Worm (Caenorhabditis elegans) whole organism, L4 larva: Measurements from ENCODE around the gene mlt-10.

ENCODE experiments used
- F10B5.3 ChIP-seq: sonication (generic microtip); optimal IDR thresholded peaks from 2 replicates; lab custom pipeline; 2016; ENCODE audit warnings: mild to moderate bottlenecking, missing genetic modification characterization, missing compliant biosample characterization
- F49E8.2 ChIP-seq: sonication (generic microtip); optimal IDR thresholded peaks from 2 replicates; lab custom pipeline; 2016; ENCODE audit warnings: missing compliant biosample characterization, mild to moderate bottlenecking, missing genetic modification characterization, borderline replicate concordance
- T26A8.4 ChIP-seq: fragments of 200-800 bp; sonication (Bioruptor generic); IDR thresholded peaks from 2 replicates; pipeline ENCODE4 v1.3.6; 2022; ENCODE audit warnings: missing genetic modification characterization, missing compliant biosample characterization
- Y105C5A.15 ChIP-seq: fragments of 200-800 bp; sonication (Bioruptor generic); IDR thresholded peaks from 2 replicates; pipeline ENCODE4 v1.3.6; 2022; ENCODE audit warnings: missing genetic modification characterization, missing compliant biosample characterization
- Y48G9A.11 ChIP-seq: fragments of 200-800 bp; sonication (Bioruptor generic); IDR thresholded peaks from 2 replicates; pipeline ENCODE4 v1.3.6; 2022; ENCODE audit warnings: missing genetic modification reagents, missing genetic modification characterization, missing compliant biosample characterization
- aha-1 ChIP-seq: fragments of 150-350 bp; peaks from one replicate; lab custom pipeline; 2014; ENCODE audit warnings: missing biosample characterization, missing genetic modification characterization
- ceh-44 ChIP-seq: fragments of 200-800 bp; sonication (Bioruptor generic); IDR thresholded peaks from 2 replicates; pipeline ENCODE4 v1.3.6; 2022; ENCODE audit warnings: missing genetic modification reagents, missing genetic modification characterization, missing compliant biosample characterization
- ctbp-1 ChIP-seq: fragments of 200-800 bp; sonication (Bioruptor generic); IDR thresholded peaks from 2 replicates; pipeline ENCODE4 v1.3.6; 2022; ENCODE audit warnings: missing genetic modification reagents, missing genetic modification characterization, missing compliant biosample characterization
- daf-12 ChIP-seq: fragments of 150-350 bp; optimal IDR thresholded peaks from 2 replicates; lab custom pipeline; 2014; ENCODE audit warnings: missing biosample characterization, missing genetic modification reagents, missing genetic modification characterization
- daf-16 ChIP-seq, 3 experiments: sonication (generic microtip); optimal IDR thresholded peaks; 2 replicates each; lab custom pipeline; 2016 to 2017; ENCODE audit warnings: missing genetic modification characterization in 3 of 3, missing genetic modification reagents in 3 of 3, mild to moderate bottlenecking in 2 of 3, missing compliant biosample characterization in 2 of 3, missing biosample characterization in 1 of 3, moderate library complexity in 1 of 3
- dmd-8 ChIP-seq: fragments of 200-800 bp; sonication (Bioruptor generic); IDR thresholded peaks from 2 replicates; pipeline ENCODE4 v1.3.6; 2022; ENCODE audit warnings: missing genetic modification characterization, missing compliant biosample characterization
- dmd-9 ChIP-seq: fragments of 200-800 bp; sonication (Bioruptor generic); IDR thresholded peaks from 2 replicates; pipeline ENCODE4 v1.3.6; 2022; ENCODE audit warnings: missing genetic modification reagents, missing genetic modification characterization, missing compliant biosample characterization
- dpl-1 ChIP-seq: fragments of 150-350 bp; optimal IDR thresholded peaks from 2 replicates; lab custom pipeline; 2014; ENCODE audit warnings: missing biosample characterization, missing genetic modification reagents, missing genetic modification characterization
- duxl-1 ChIP-seq: sonication (generic microtip); optimal IDR thresholded peaks from 2 replicates; lab custom pipeline; 2016; ENCODE audit warnings: mild to moderate bottlenecking, missing genetic modification characterization, moderate library complexity, missing compliant biosample characterization; ENCODE audit not compliant: poor library complexity
- gei-8 ChIP-seq: fragments of 200-800 bp; sonication (Bioruptor generic); optimal IDR thresholded peaks from 2 replicates; lab custom pipeline; 2018; ENCODE audit warnings: mild to moderate bottlenecking, missing genetic modification characterization, missing compliant biosample characterization
- hmg-1.1 ChIP-seq: fragments of 200-800 bp; sonication (Bioruptor generic); IDR thresholded peaks from 2 replicates; pipeline ENCODE4 v1.3.6; 2022; ENCODE audit warnings: missing genetic modification reagents, missing genetic modification characterization, missing compliant biosample characterization
- lin-1 ChIP-seq: fragments of 200-800 bp; sonication (Bioruptor generic); IDR thresholded peaks from 2 replicates; pipeline ENCODE4 v1.3.6; 2022; ENCODE audit warnings: missing genetic modification reagents, missing genetic modification characterization, missing compliant biosample characterization
- lin-38 ChIP-seq: fragments of 200-800 bp; sonication (Bioruptor generic); IDR thresholded peaks from 2 replicates; pipeline ENCODE4 v1.3.6; 2022; ENCODE audit warnings: missing genetic modification reagents, missing genetic modification characterization, missing compliant biosample characterization
- mdl-1 ChIP-seq, 2 experiments: fragments of 150-350 bp in 1 of 2; sonication (generic microtip) in 1 of 2; optimal IDR thresholded peaks; 2 replicates each; lab custom pipeline; 2014 to 2017; ENCODE audit warnings: missing biosample characterization in 2 of 2, missing genetic modification characterization in 2 of 2
- mes-2 ChIP-seq: sonication (generic microtip); optimal IDR thresholded peaks from 2 replicates; lab custom pipeline; 2016; ENCODE audit warnings: missing genotype, mild to moderate bottlenecking, missing genetic modification characterization, missing compliant biosample characterization; ENCODE audit not compliant: poor library complexity, severe bottlenecking
- nhr-10 ChIP-seq: fragments of 150-350 bp; optimal IDR thresholded peaks from 2 replicates; lab custom pipeline; 2014; ENCODE audit warnings: missing biosample characterization, missing genetic modification characterization
- nhr-11 ChIP-seq: fragments of 150-350 bp; optimal IDR thresholded peaks from 2 replicates; lab custom pipeline; 2014; ENCODE audit warnings: missing biosample characterization, missing genetic modification characterization
- nhr-111 ChIP-seq: fragments of 200-800 bp; sonication (Bioruptor generic); optimal IDR thresholded peaks from 2 replicates; lab custom pipeline; 2018; ENCODE audit warnings: mild to moderate bottlenecking, missing genetic modification characterization, missing compliant biosample characterization
- nhr-6 ChIP-seq: fragments of 150-350 bp; optimal IDR thresholded peaks from 2 replicates; lab custom pipeline; 2014; ENCODE audit warnings: missing biosample characterization, missing genetic modification characterization
- sdz-12 ChIP-seq: fragments of 200-800 bp; sonication (Bioruptor generic); optimal IDR thresholded peaks from 2 replicates; lab custom pipeline; 2018; ENCODE audit warnings: mild to moderate bottlenecking, missing genetic modification characterization, missing compliant biosample characterization
- set-16 ChIP-seq: fragments of 200-800 bp; sonication (Bioruptor generic); IDR thresholded peaks from 2 replicates; pipeline ENCODE4 v1.3.6; 2022; ENCODE audit warnings: missing genetic modification reagents, missing genetic modification characterization, missing compliant biosample characterization
- skn-1 ChIP-seq: fragments of 150-350 bp; optimal IDR thresholded peaks from 2 replicates; lab custom pipeline; 2014; ENCODE audit warnings: missing biosample characterization, missing genetic modification characterization
- snpc-1.2 ChIP-seq: fragments of 200-800 bp; sonication (Bioruptor generic); IDR thresholded peaks from 2 replicates; pipeline ENCODE4 v1.3.6; 2022; ENCODE audit warnings: missing genetic modification reagents, missing genetic modification characterization, missing compliant biosample characterization
- spr-3 ChIP-seq: fragments of 200-800 bp; sonication (Bioruptor generic); optimal IDR thresholded peaks from 2 replicates; lab custom pipeline; 2018; ENCODE audit warnings: mild to moderate bottlenecking, missing genetic modification characterization, missing compliant biosample characterization
- unc-62 ChIP-seq, 3 experiments: fragments of 150-350 bp in 1 of 3; sonication (generic microtip); optimal IDR thresholded peaks in 2 of 3; peaks in 1 of 3; 1 replicate in 1 of 3; 2 replicates in 2 of 3; lab custom pipeline; 2014 to 2017; ENCODE audit warnings: missing biosample characterization in 3 of 3, missing genetic modification characterization in 3 of 3, missing genetic modification reagents in 3 of 3, missing genotype in 1 of 3
- vab-7 ChIP-seq: fragments of 200-800 bp; sonication (Bioruptor generic); IDR thresholded peaks from 2 replicates; pipeline ENCODE4 v1.3.6; 2022; ENCODE audit warnings: missing genetic modification reagents, missing genetic modification characterization, missing compliant biosample characterization
- ztf-7 ChIP-seq: fragments of 150-350 bp; optimal IDR thresholded peaks from 2 replicates; lab custom pipeline; 2014; ENCODE audit warnings: missing biosample characterization, missing genetic modification characterization

The mlt-10 gene

DNA sequence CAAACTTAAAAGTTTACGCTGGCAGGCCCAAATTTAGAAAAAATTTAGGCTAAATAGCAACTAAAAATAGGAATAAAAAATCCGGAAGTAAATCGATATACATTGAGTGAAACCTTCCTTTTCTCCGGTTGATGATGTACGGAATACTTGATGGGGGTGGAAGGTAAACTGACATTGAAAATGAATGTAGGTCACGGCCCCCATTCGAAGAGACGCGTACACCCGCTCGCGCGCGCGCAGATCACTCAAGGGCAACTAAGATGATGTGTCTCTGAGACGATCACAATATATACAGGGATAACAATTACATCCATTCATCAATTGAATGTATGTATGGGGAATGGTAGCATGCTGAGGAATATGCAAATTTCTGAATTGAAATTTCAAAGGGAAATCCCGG lies 27.6 kb downstream of the mlt-10 start:
- TF ChIP-seq vab-7 (no peak), mdl-1 (tag; optimal IDR thresholded peaks at IDR 0.05; lab: Kevin White, UChicago) (no peak), lin-1 (no peak), gei-8 (no peak), ztf-7 (tag; lab: Kevin White, UChicago) (no peak), unc-62 (GFP tag; optimal IDR thresholded peaks at IDR 0.05 in 1 of 2; lab: Kevin White, UChicago) (peak in 1 of 2 experiments; percentile 46), unc-62 (tag; optimal IDR thresholded peaks at IDR 0.05; lab: Kevin White, UChicago) (no peak), nhr-11 (tag; lab: Kevin White, UChicago) (no peak), nhr-6 (tag; lab: Kevin White, UChicago) (no peak), hmg-1.1 (GFP tag; lab: Robert Waterston, UW) (no peak), F10B5.3 (tag; lab: Kevin White, UChicago) (no peak), T26A8.4 (GFP tag; lab: Robert Waterston, UW) (no peak), spr-3 (no peak), sdz-12 (GFP tag; lab: Kevin White, UChicago) (no peak), aha-1 (tag; lab: Kevin White, UChicago) (peak; percentile 75), skn-1 (tag; lab: Kevin White, UChicago) (no peak)

DNA sequence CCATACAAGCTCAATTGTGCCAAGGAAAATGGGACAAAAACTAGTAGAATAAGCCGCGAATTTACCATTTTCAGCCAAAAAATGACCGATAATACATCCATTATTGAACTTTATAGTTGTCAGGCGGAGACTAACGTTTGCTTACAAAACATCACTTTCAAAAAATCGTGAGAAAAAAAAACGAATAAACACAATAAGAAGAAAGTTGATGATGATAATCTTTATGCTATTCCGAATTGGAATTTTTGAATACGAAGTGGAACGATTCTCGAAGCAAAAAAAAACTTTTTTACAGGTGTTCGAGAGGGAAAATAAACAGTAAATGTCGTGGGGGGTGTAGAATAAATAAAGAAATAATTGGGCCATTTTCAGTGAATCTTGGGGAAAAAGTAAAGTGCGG lies 31.1 kb downstream of the mlt-10 start, which contains the start of gene W08F4.7:
Gene W08F4.7 (minus strand): TSS at position 101 of the 400 bp plus-strand sequence.
- no peak for TF ChIP-seq Y105C5A.15 (GFP tag; lab: Robert Waterston, UW)
- TF ChIP-seq nhr-10: no peak
- no peak for TF ChIP-seq daf-16 (GFP tag; optimal IDR thresholded peaks at IDR 0.05; lab: Kevin White, UChicago)
- peak; percentile 0 for TF ChIP-seq daf-16 (tag; optimal IDR thresholded peaks at IDR 0.05; lab: Kevin White, UChicago)
- no peak for TF ChIP-seq daf-12 (tag; lab: Kevin White, UChicago)
- TF ChIP-seq lin-38: peak; percentile 52
- TF ChIP-seq ctbp-1 (GFP tag; lab: Robert Waterston, UW): no peak

- no peak for TF ChIP-seq mes-2 (tag; lab: Kevin White, UChicago)
- no peak for TF ChIP-seq ceh-44
- TF ChIP-seq dmd-9 (GFP tag; lab: Robert Waterston, UW): 0 out of 2 replicates have a peak, but pooled peaks have one; percentile 26
- TF ChIP-seq lin-38: 0 out of 2 replicates have a peak, but pooled peaks have one; percentile 2
- TF ChIP-seq set-16: peak; percentile 77
Observed at ce11 chrII:578803-579202, 32.3 kb downstream of the mlt-10 start.

- TF ChIP-seq dpl-1 (GFP tag; lab: Kevin White, UChicago) (peak; percentile 8), ztf-7 (tag; lab: Kevin White, UChicago) (no peak), Y48G9A.11 (GFP tag; lab: Robert Waterston, UW) (peak; percentile 43; the same call in 1 of the 2 replicates), nhr-111 (GFP tag; lab: Kevin White, UChicago) (no peak), mes-2 (tag; lab: Kevin White, UChicago) (peak; percentile 51), lin-38 (peak; percentile 60), snpc-1.2 (GFP tag; lab: Robert Waterston, UW) (no peak)
Observed at ce11 chrII:580189-580643, 33.7 kb downstream of the mlt-10 start, which contains the start of the genes cdc-37 and W08F4.3. TSS of gene cdc-37 (minus strand) at chrII:580593. TSS of gene W08F4.3 (plus strand) at chrII:580602.

- peak; percentile 24 for TF ChIP-seq duxl-1 (tag; lab: Kevin White, UChicago)
- TF ChIP-seq F49E8.2 (tag; lab: Kevin White, UChicago): peak; percentile 46
- TF ChIP-seq snpc-1.2 (GFP tag; lab: Robert Waterston, UW): 0 out of 2 replicates have a peak, but pooled peaks have one; percentile 39
- TF ChIP-seq daf-16 (GFP tag; optimal IDR thresholded peaks at IDR 0.05; lab: Kevin White, UChicago): no peak
- TF ChIP-seq daf-16 (tag; optimal IDR thresholded peaks at IDR 0.05; lab: Kevin White, UChicago): no peak
- peak; percentile 63; the same call in 1 of the 2 replicates for TF ChIP-seq dmd-8
- peak; percentile 41 for TF ChIP-seq lin-38
Observed at ce11 chrII:581983-582382, 35.5 kb downstream of the mlt-10 start.
